Worm (Caenorhabditis elegans) whole organism, L3 larva: ENCODE data around the gene srgp-1.

Source experiments
- ceh-9 ChIP-seq: sonication (generic microtip); optimal IDR thresholded peaks from 2 replicates; lab custom pipeline; 2018; ENCODE audit warnings: missing biosample characterization, missing genetic modification characterization
- egl-5 ChIP-seq: fragments of 150-350 bp; optimal IDR thresholded peaks from 2 replicates; lab custom pipeline; 2017; ENCODE audit warnings: missing biosample characterization, missing genetic modification reagents, missing genetic modification characterization, inconsistent platforms
- nhr-11 ChIP-seq: fragments of 150-350 bp; optimal IDR thresholded peaks from 2 replicates; lab custom pipeline; 2014; ENCODE audit warnings: missing biosample characterization, missing genetic modification characterization

DNA sequence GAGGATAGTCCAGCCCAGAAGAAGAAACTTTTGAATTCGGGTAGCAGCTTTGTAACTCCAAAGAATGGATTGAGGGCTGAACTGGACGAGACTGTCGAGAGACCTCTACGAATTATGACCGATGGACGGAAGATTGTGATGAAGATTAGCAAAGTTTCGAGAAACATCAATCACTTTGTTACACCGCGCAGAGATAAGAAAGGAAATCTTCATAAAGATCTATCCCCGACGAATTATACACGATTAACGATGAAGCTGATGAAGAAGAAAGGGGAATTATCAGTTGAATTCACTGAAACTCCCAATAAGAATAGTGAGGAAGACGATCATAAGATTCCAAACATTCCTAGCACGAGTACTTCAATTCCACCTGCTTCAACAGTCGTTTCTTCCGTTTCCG lies 29.4 kb downstream of the srgp-1 start:
- TF ChIP-seq egl-5 (tag; lab: Kevin White, UChicago) (no peak), ceh-9 (tag; lab: Kevin White, UChicago) (no peak), nhr-11 (tag; lab: Kevin White, UChicago) (no peak)
